Worm (Caenorhabditis elegans) whole organism, L1 larva: ENCODE measurements around the gene skpo-3.

Experiments used
- aly-2 ChIP-seq: fragments of 150-350 bp; optimal IDR thresholded peaks from 2 replicates; lab custom pipeline; 2014; ENCODE audit warnings: missing biosample characterization, missing genetic modification characterization
- ceh-82 ChIP-seq, 3 experiments: fragments of 150-350 bp in 1 of 3; sonication (generic microtip) in 2 of 3; optimal IDR thresholded peaks; 2 replicates each; lab custom pipeline; 2014 to 2017; ENCODE audit warnings: missing biosample characterization in 3 of 3, missing genetic modification characterization in 3 of 3
- ces-1 ChIP-seq: fragments of 150-350 bp; optimal IDR thresholded peaks from 2 replicates; lab custom pipeline; 2014; ENCODE audit warnings: missing biosample characterization, missing genetic modification reagents, missing genetic modification characterization
- dpl-1 ChIP-seq, 3 experiments: fragments of 150-350 bp in 2 of 3; sonication (generic microtip) in 1 of 3; optimal IDR thresholded peaks; 2 replicates each; lab custom pipeline; 2014 to 2017; ENCODE audit warnings: missing biosample characterization in 3 of 3, missing genetic modification characterization in 3 of 3, missing genetic modification reagents in 3 of 3
- elt-3 ChIP-seq, 6 experiments: fragments of 150-350 bp in 1 of 6; sonication (generic microtip); optimal IDR thresholded peaks; 2 replicates each; lab custom pipeline; 2017 to 2018; ENCODE audit warnings: missing biosample characterization in 6 of 6, missing genetic modification characterization in 6 of 6, inconsistent platforms in 1 of 6
- ets-5 ChIP-seq: fragments of 200-800 bp; sonication (Bioruptor generic); IDR thresholded peaks from 2 replicates; pipeline ENCODE4 v1.3.6; 2022; ENCODE audit warnings: missing genetic modification characterization, missing compliant biosample characterization
- fkh-10 ChIP-seq: sonication (generic microtip); optimal IDR thresholded peaks from 2 replicates; lab custom pipeline; 2017; ENCODE audit warnings: missing biosample characterization, missing genetic modification reagents, missing genetic modification characterization
- mdl-1 ChIP-seq, 2 experiments: fragments of 150-350 bp; optimal IDR thresholded peaks; 2 replicates each; lab custom pipeline; 2014 to 2017; ENCODE audit warnings: missing biosample characterization in 2 of 2, missing genetic modification characterization in 2 of 2, inconsistent platforms in 1 of 2
- pax-3 ChIP-seq: fragments of 200-800 bp; sonication (Bioruptor generic); optimal IDR thresholded peaks from 2 replicates; lab custom pipeline; 2018; ENCODE audit warnings: mild to moderate bottlenecking, missing genetic modification characterization, moderate library complexity, missing compliant biosample characterization
- snu-23 ChIP-seq: sonication (generic microtip); optimal IDR thresholded peaks from 2 replicates; lab custom pipeline; 2016; ENCODE audit warnings: missing genetic modification characterization, missing compliant biosample characterization
- zag-1 ChIP-seq: fragments of 150-350 bp; optimal IDR thresholded peaks from 2 replicates; lab custom pipeline; 2014; ENCODE audit warnings: missing biosample characterization, missing genetic modification characterization
- zip-4 ChIP-seq: fragments of 200-800 bp; sonication (Bioruptor generic); optimal IDR thresholded peaks from 2 replicates; lab custom pipeline; 2018; ENCODE audit warnings: mild to moderate bottlenecking, missing genetic modification characterization, moderate library complexity, missing compliant biosample characterization

ce11 chrII:7242754-7243153, 2.9 kb upstream of the skpo-3 start:
- no peak for TF ChIP-seq pax-3
- TF ChIP-seq zag-1 (tag; lab: Kevin White, UChicago): no peak
- no peak for TF ChIP-seq zip-4 (GFP tag; lab: Kevin White, UChicago)
- TF ChIP-seq elt-3 (tag; optimal IDR thresholded peaks at IDR 0.05; lab: Kevin White, UChicago): no peak
- TF ChIP-seq ces-1 (GFP tag; lab: Kevin White, UChicago): no peak
- TF ChIP-seq ceh-82 (tag; optimal IDR thresholded peaks at IDR 0.05; lab: Kevin White, UChicago): no peak
- TF ChIP-seq aly-2 (tag; lab: Kevin White, UChicago): no peak
- TF ChIP-seq fkh-10 (GFP tag; lab: Kevin White, UChicago): no peak
- TF ChIP-seq dpl-1 (GFP tag; optimal IDR thresholded peaks at IDR 0.05; lab: Kevin White, UChicago): no peak
- TF ChIP-seq snu-23 (GFP tag; lab: Kevin White, UChicago): no peak
- no peak for TF ChIP-seq ets-5 (GFP tag; lab: Robert Waterston, UW)
- TF ChIP-seq mdl-1 (tag; optimal IDR thresholded peaks at IDR 0.05; lab: Kevin White, UChicago): no peak
